Worm (Caenorhabditis elegans) whole organism, L1 larva: Measurements from ENCODE around the gene rps-22.

Experiments
- aly-2 ChIP-seq: fragments of 150-350 bp; optimal IDR thresholded peaks from 2 replicates; lab custom pipeline; 2014; ENCODE audit warnings: missing biosample characterization, missing genetic modification characterization
- hlh-4 ChIP-seq: sonication (generic microtip); optimal IDR thresholded peaks from 2 replicates; lab custom pipeline; 2016; ENCODE audit warnings: mild to moderate bottlenecking, missing genetic modification characterization, missing compliant biosample characterization
- mab-9 ChIP-seq: fragments of 200-800 bp; sonication (Bioruptor generic); IDR thresholded peaks from 2 replicates; pipeline ENCODE4 v1.3.6; 2022; ENCODE audit warnings: missing genetic modification reagents, missing genetic modification characterization, missing compliant biosample characterization
- mep-1 ChIP-seq: fragments of 150-350 bp; optimal IDR thresholded peaks from 2 replicates; lab custom pipeline; 2014; ENCODE audit warnings: missing biosample characterization, missing genetic modification characterization
- nhr-71 ChIP-seq: sonication (generic microtip); optimal IDR thresholded peaks from 2 replicates; lab custom pipeline; 2016; ENCODE audit warnings: mild to moderate bottlenecking, missing genetic modification characterization, moderate library complexity, missing compliant biosample characterization
- nhr-84 ChIP-seq: sonication (generic microtip); optimal IDR thresholded peaks from 2 replicates; lab custom pipeline; 2017; ENCODE audit warnings: missing biosample characterization, missing genetic modification characterization
- snpc-4 ChIP-seq: fragments of 150-350 bp; optimal IDR thresholded peaks from 2 replicates; lab custom pipeline; 2014; ENCODE audit warnings: missing biosample characterization, missing genetic modification characterization

DNA sequence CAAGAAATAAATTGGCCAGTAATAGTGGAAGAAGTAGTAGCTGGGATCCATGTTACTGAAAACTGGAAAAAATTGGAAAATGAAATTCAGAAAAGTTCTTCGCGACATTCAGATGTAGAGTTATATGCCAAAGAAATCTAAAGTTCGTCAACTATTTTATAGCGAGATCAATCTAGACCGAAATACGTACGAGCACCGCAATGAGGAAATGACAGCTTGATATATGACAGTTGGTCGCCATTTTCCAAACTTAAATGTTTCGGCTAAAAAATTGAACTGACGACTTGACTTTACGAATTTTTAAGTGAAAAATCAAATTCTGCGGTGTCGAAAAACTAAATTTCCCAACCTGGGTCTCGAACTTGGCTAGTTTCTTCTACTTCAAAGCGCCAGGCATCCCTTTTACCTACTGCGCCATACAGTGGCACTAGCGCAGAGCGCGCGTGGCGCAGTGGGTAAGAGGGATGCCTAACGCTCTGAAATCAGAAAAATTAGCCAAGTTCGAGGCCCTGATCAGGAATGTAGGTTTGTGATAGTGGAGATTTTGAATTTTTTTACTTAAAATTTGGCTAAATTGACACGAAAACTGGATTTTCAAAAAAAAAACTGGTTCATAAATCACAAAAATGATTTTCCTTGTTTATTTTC lies 32.4 kb downstream of the rps-22 start, which contains the start of gene srd-66:
- no peak for TF ChIP-seq aly-2 (tag; lab: Kevin White, UChicago)
- no peak for TF ChIP-seq nhr-71 (tag; lab: Kevin White, UChicago)
- TF ChIP-seq nhr-84 (tag; lab: Kevin White, UChicago), result no peak
- TF ChIP-seq snpc-4 (tag; lab: Kevin White, UChicago), result no peak
- TF ChIP-seq mab-9 (GFP tag; lab: Robert Waterston, UW), result no peak
- TF ChIP-seq mep-1 (tag; lab: Kevin White, UChicago), result no peak
- TF ChIP-seq hlh-4 (tag; lab: Kevin White, UChicago), result no peak
